Fruit fly (Drosophila melanogaster) whole organism, embryonic: ENCODE results near the gene Max.

Source experiments
- Abd-B ChIP-seq: fragments of 200-800 bp; sonication (Bioruptor generic); optimal IDR thresholded peaks from 2 replicates; lab custom pipeline; 2018; ENCODE audit warnings: missing biosample characterization, mild to moderate bottlenecking, missing genetic modification characterization, moderate library complexity
- Antp ChIP-seq: fragments of 200-800 bp; sonication (Bioruptor generic); optimal IDR thresholded peaks from 3 replicates; lab custom pipeline; 2016; ENCODE audit warnings: missing biosample characterization, missing genetic modification characterization
- BtbVII ChIP-seq: fragments of 200-800 bp; sonication (Bioruptor generic); optimal IDR thresholded peaks from 3 replicates; lab custom pipeline; 2017; ENCODE audit warnings: missing biosample characterization, mild to moderate bottlenecking, missing genetic modification characterization
- CG10565 ChIP-seq: fragments of 200-800 bp; sonication (Bioruptor generic); optimal IDR thresholded peaks from 3 replicates; lab custom pipeline; 2016; ENCODE audit warnings: missing biosample characterization, mild to moderate bottlenecking, missing genetic modification characterization
- CG11247 ChIP-seq: fragments of 200-800 bp; sonication (Bioruptor generic); IDR thresholded peaks from 2 replicates; pipeline ENCODE4 v1.3.6; 2022; ENCODE audit warnings: missing biosample characterization, missing genetic modification characterization
- CG11695 ChIP-seq: fragments of 200-800 bp; sonication (Bioruptor generic); IDR thresholded peaks from 3 replicates; pipeline ENCODE4 v1.3.6; 2022; ENCODE audit warnings: missing biosample characterization, missing genetic modification characterization
- CG12744 ChIP-seq: fragments of 200-800 bp; sonication (Bioruptor generic); optimal IDR thresholded peaks from 2 replicates; lab custom pipeline; 2016; ENCODE audit warnings: missing biosample characterization, missing genetic modification characterization
- CG13296 ChIP-seq: fragments of 200-800 bp; sonication (Bioruptor generic); optimal IDR thresholded peaks from 3 replicates; lab custom pipeline; 2018; ENCODE audit warnings: missing biosample characterization, mild to moderate bottlenecking, missing genetic modification characterization
- CG13894 ChIP-seq: fragments of 200-800 bp; sonication (Bioruptor generic); optimal IDR thresholded peaks from 3 replicates; lab custom pipeline; 2018; ENCODE audit warnings: missing biosample characterization, mild to moderate bottlenecking, missing genetic modification characterization, moderate library complexity
- CG1602 ChIP-seq: fragments of 200-800 bp; sonication (Bioruptor generic); optimal IDR thresholded peaks from 3 replicates; lab custom pipeline; 2016; ENCODE audit warnings: missing biosample characterization, missing genetic modification characterization
- CG18262 ChIP-seq: fragments of 200-800 bp; optimal IDR thresholded peaks from 3 replicates; lab custom pipeline; 2019; ENCODE audit warnings: missing biosample characterization, mild to moderate bottlenecking, missing genetic modification characterization, moderate library complexity
- CG18619 ChIP-seq: fragments of 200-800 bp; sonication (Bioruptor generic); optimal IDR thresholded peaks from 3 replicates; lab custom pipeline; 2017; ENCODE audit warnings: missing biosample characterization, mild to moderate bottlenecking, missing genetic modification characterization
- CG2120 ChIP-seq: fragments of 200-800 bp; sonication (Bioruptor generic); optimal IDR thresholded peaks from 3 replicates; lab custom pipeline; 2016; ENCODE audit warnings: missing biosample characterization, missing genetic modification characterization
- CG2678 ChIP-seq: fragments of 200-800 bp; sonication (Bioruptor generic); optimal IDR thresholded peaks from 3 replicates; lab custom pipeline; 2019; ENCODE audit warnings: missing biosample characterization, mild to moderate bottlenecking, missing genetic modification characterization, moderate library complexity
- CG30403 ChIP-seq: fragments of 200-800 bp; sonication (Bioruptor generic); optimal IDR thresholded peaks from 3 replicates; lab custom pipeline; 2016; ENCODE audit warnings: missing biosample characterization, missing genetic modification characterization
- CG31441 ChIP-seq: fragments of 200-800 bp; sonication (Bioruptor generic); IDR thresholded peaks from 2 replicates; pipeline ENCODE4 v1.3.6; 2022; ENCODE audit warnings: missing biosample characterization, missing genetic modification characterization
- CG42726 ChIP-seq: fragments of 200-800 bp; sonication (Bioruptor generic); IDR thresholded peaks from 2 replicates; pipeline ENCODE4 v1.3.6; 2022; ENCODE audit warnings: missing biosample characterization, missing genetic modification characterization; ENCODE audit not compliant: partially characterized antibody
- CG43689 ChIP-seq: fragments of 200-800 bp; sonication (Bioruptor generic); IDR thresholded peaks from 2 replicates; pipeline ENCODE4 v1.3.6; 2022; ENCODE audit warnings: missing biosample characterization, missing genetic modification characterization
- CG4424 ChIP-seq: fragments of 200-800 bp; sonication (Bioruptor generic); optimal IDR thresholded peaks from 3 replicates; lab custom pipeline; 2016; ENCODE audit warnings: missing biosample characterization, missing genetic modification characterization
- CG5180 ChIP-seq: fragments of 200-800 bp; sonication (Bioruptor generic); optimal IDR thresholded peaks from 3 replicates; lab custom pipeline; 2017; ENCODE audit warnings: missing biosample characterization, missing genetic modification characterization, mild to moderate bottlenecking, moderate library complexity, missing genetic modification reagents
- CG6813 ChIP-seq: fragments of 200-800 bp; sonication (Bioruptor generic); optimal IDR thresholded peaks from 2 replicates; lab custom pipeline; 2017; ENCODE audit warnings: missing biosample characterization, missing genetic modification characterization, mild to moderate bottlenecking, moderate library complexity, missing genetic modification reagents
- Dip3 ChIP-seq: fragments of 200-800 bp; sonication (Bioruptor generic); optimal IDR thresholded peaks from 3 replicates; lab custom pipeline; 2016; ENCODE audit warnings: missing biosample characterization, missing genetic modification characterization
- Fer2 ChIP-seq: fragments of 200-800 bp; sonication (Bioruptor generic); optimal IDR thresholded peaks from 2 replicates; lab custom pipeline; 2018; ENCODE audit warnings: missing biosample characterization, mild to moderate bottlenecking, missing genetic modification characterization, moderate library complexity
- H15 ChIP-seq: fragments of 200-800 bp; sonication (Bioruptor generic); IDR thresholded peaks from 3 replicates; pipeline ENCODE4 v1.3.6; 2022; ENCODE audit warnings: missing biosample characterization, missing genetic modification characterization
- HHEX ChIP-seq: fragments of 200-800 bp; sonication (Bioruptor generic); optimal IDR thresholded peaks from 3 replicates; lab custom pipeline; 2017; ENCODE audit warnings: missing biosample characterization, mild to moderate bottlenecking, missing genetic modification characterization, missing genetic modification reagents
- Hr51 ChIP-seq, 2 experiments: fragments of 200-800 bp; sonication (Bioruptor generic); optimal IDR thresholded peaks; 2 replicates in 1 of 2; 3 replicates in 1 of 2; lab custom pipeline; 2016 to 2018; ENCODE audit warnings: missing biosample characterization in 2 of 2, missing genetic modification characterization in 2 of 2, mild to moderate bottlenecking in 1 of 2, moderate library complexity in 1 of 2
- Hsf ChIP-seq: fragments of 200-800 bp; sonication (Bioruptor generic); optimal IDR thresholded peaks from 3 replicates; lab custom pipeline; 2016; ENCODE audit warnings: missing biosample characterization, missing genetic modification characterization
- Jarid2 ChIP-seq: fragments of 200-800 bp; sonication (Bioruptor generic); optimal IDR thresholded peaks from 3 replicates; lab custom pipeline; 2017; ENCODE audit warnings: mild to moderate bottlenecking, missing biosample characterization, missing genetic modification reagents, missing genetic modification characterization
- Kr ChIP-seq: fragments of 200-800 bp; sonication (Bioruptor generic); optimal IDR thresholded peaks from 2 replicates; lab custom pipeline; 2017; ENCODE audit warnings: missing biosample characterization, mild to moderate bottlenecking, missing genetic modification characterization
- MESR4 ChIP-seq: fragments of 200-800 bp; sonication (Bioruptor generic); optimal IDR thresholded peaks from 2 replicates; lab custom pipeline; 2018; ENCODE audit warnings: missing biosample characterization, mild to moderate bottlenecking, missing genetic modification characterization, moderate library complexity
- Mes4 ChIP-seq: fragments of 200-800 bp; sonication (Bioruptor generic); optimal IDR thresholded peaks from 2 replicates; lab custom pipeline; 2016; ENCODE audit warnings: missing biosample characterization, missing genetic modification characterization
- Oaz ChIP-seq: fragments of 200-800 bp; sonication (Bioruptor generic); IDR thresholded peaks from 2 replicates; pipeline ENCODE4 v1.3.6; 2022; ENCODE audit warnings: missing biosample characterization, missing genetic modification characterization
- Optix ChIP-seq: fragments of 200-800 bp; sonication (Bioruptor generic); IDR thresholded peaks from 3 replicates; pipeline ENCODE4 v1.3.6; 2022; ENCODE audit warnings: missing biosample characterization, missing genetic modification characterization
- Rx ChIP-seq: fragments of 200-800 bp; sonication (Bioruptor generic); IDR thresholded peaks from 2 replicates; pipeline ENCODE4 v1.3.6; 2022; ENCODE audit warnings: missing biosample characterization, missing genetic modification characterization
- Sox102F ChIP-seq: fragments of 200-800 bp; sonication (Bioruptor generic); optimal IDR thresholded peaks from 2 replicates; lab custom pipeline; 2018; ENCODE audit warnings: missing biosample characterization, mild to moderate bottlenecking, missing genetic modification characterization, moderate library complexity
- Sry-δ ChIP-seq: fragments of 200-800 bp; sonication (Bioruptor generic); optimal IDR thresholded peaks from 2 replicates; lab custom pipeline; 2016; ENCODE audit warnings: missing biosample characterization, missing genetic modification characterization
- bcd ChIP-seq: fragments of 200-800 bp; sonication (Bioruptor generic); optimal IDR thresholded peaks from 2 replicates; lab custom pipeline; 2017; ENCODE audit warnings: missing biosample characterization, mild to moderate bottlenecking, missing genetic modification characterization
- dysf ChIP-seq: fragments of 200-800 bp; sonication (Bioruptor generic); IDR thresholded peaks from 3 replicates; pipeline ENCODE4 v1.3.6; 2022; ENCODE audit warnings: missing biosample characterization, missing genetic modification characterization
- fd64A ChIP-seq: fragments of 200-800 bp; sonication (Bioruptor generic); optimal IDR thresholded peaks from 3 replicates; lab custom pipeline; 2018; ENCODE audit warnings: missing biosample characterization, mild to moderate bottlenecking, missing genetic modification characterization
- ftz-f1 ChIP-seq: fragments of 200-800 bp; sonication (Bioruptor generic); optimal IDR thresholded peaks from 2 replicates; lab custom pipeline; 2016; ENCODE audit warnings: missing biosample characterization, missing genetic modification characterization
- kni ChIP-seq: fragments of 200-800 bp; sonication (Bioruptor generic); optimal IDR thresholded peaks from 3 replicates; lab custom pipeline; 2017; ENCODE audit warnings: mild to moderate bottlenecking, missing biosample characterization, missing genetic modification reagents, missing genetic modification characterization
- lilli ChIP-seq: fragments of 200-800 bp; sonication (Bioruptor generic); optimal IDR thresholded peaks from 3 replicates; lab custom pipeline; 2016; ENCODE audit warnings: missing biosample characterization, missing genetic modification characterization
- lola ChIP-seq, 3 experiments: fragments of >200 bp in 2 of 3; fragments of 200-800 bp in 1 of 3; sonication (Bioruptor generic) in 1 of 3; optimal IDR thresholded peaks; 2 replicates each; lab custom pipeline; 2017 to 2019; ENCODE audit warnings: missing biosample characterization in 3 of 3, missing genetic modification characterization in 3 of 3, mild to moderate bottlenecking in 1 of 3, moderate library complexity in 1 of 3
- peb ChIP-seq: fragments of 200-800 bp; sonication (Bioruptor generic); IDR thresholded peaks from 2 replicates; pipeline ENCODE4 v1.3.6; 2022; ENCODE audit warnings: missing biosample characterization, missing genetic modification characterization
- pita ChIP-seq: fragments of 200-800 bp; sonication (Bioruptor generic); optimal IDR thresholded peaks from 2 replicates; lab custom pipeline; 2017; ENCODE audit warnings: missing biosample characterization, mild to moderate bottlenecking, missing genetic modification characterization
- pnt ChIP-seq: fragments of 200-800 bp; sonication (Bioruptor generic); optimal IDR thresholded peaks from 3 replicates; lab custom pipeline; 2016; ENCODE audit warnings: missing biosample characterization, missing genetic modification characterization
- scrt ChIP-seq: fragments of 200-800 bp; sonication (Bioruptor generic); optimal IDR thresholded peaks from 2 replicates; lab custom pipeline; 2018; ENCODE audit warnings: missing biosample characterization, mild to moderate bottlenecking, missing genetic modification characterization, moderate library complexity
- slou ChIP-seq: fragments of 200-800 bp; sonication (Bioruptor generic); optimal IDR thresholded peaks from 3 replicates; lab custom pipeline; 2016; ENCODE audit warnings: missing biosample characterization, missing genetic modification characterization
- stwl ChIP-seq: fragments of 200-800 bp; sonication (Bioruptor generic); optimal IDR thresholded peaks from 3 replicates; lab custom pipeline; 2018; ENCODE audit warnings: missing biosample characterization, mild to moderate bottlenecking, missing genetic modification characterization, moderate library complexity
- usp ChIP-seq: fragments of >200 bp; optimal IDR thresholded peaks from 2 replicates; lab custom pipeline; 2017; ENCODE audit warnings: missing biosample characterization, missing genetic modification characterization
- wek ChIP-seq: fragments of 200-800 bp; sonication (Bioruptor generic); optimal IDR thresholded peaks from 3 replicates; lab custom pipeline; 2018; ENCODE audit warnings: missing biosample characterization, mild to moderate bottlenecking, missing genetic modification characterization, moderate library complexity

The Max gene

DNA sequence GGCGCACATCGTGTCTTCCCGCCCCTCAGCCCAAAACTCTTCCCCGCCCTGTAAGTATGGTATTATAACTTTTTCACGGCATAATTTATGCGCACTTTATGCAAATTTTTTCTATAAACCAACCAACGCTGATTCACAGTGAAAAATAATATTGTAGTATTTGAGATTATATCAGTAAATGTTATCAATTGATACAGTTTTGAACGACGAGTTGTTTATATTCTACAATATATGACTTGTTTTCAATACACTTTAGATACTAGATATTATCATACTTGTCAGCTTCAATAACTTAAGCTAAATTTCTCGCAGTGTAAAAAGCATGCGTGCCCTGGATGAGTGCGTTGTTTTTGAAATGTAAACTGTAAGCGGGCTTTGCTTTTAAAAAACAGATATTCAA, 47.6 kb downstream of the Max start (continued):
- TF ChIP-seq slou (GFP tag; lab: Kevin White, UChicago) (peak; percentile 14), wek (GFP tag; lab: Kevin White, UChicago) (no peak), CG30403 (GFP tag; lab: Kevin White, UChicago) (peak; percentile 35), pita (GFP tag; lab: Kevin White, UChicago) (no peak), Kr (no peak), Hsf (GFP tag; lab: Kevin White, UChicago) (no peak), HHEX (GFP tag; lab: Kevin White, UChicago) (no peak), fd64A (GFP tag; lab: Kevin White, UChicago) (no peak), Fer2 (tag; lab: Kevin White, UChicago) (no peak), kni (GFP tag; lab: Kevin White, UChicago) (no peak), Sry-δ (GFP tag; lab: Kevin White, UChicago) (no peak), CG5180 (peak; percentile 24), CG11247 (GFP tag; lab: Robert Waterston, UW) (no peak), H15 (GFP tag; lab: Robert Waterston, UW) (no peak), Oaz (GFP tag; lab: Robert Waterston, UW) (peak; percentile 22; the same call in 1 of the 2 replicates), CG13894 (peak; percentile 68), ftz-f1 (GFP tag; lab: Kevin White, UChicago) (no peak), CG1602 (GFP tag; lab: Kevin White, UChicago) (no peak), CG2120 (GFP tag; lab: Kevin White, UChicago) (peak; percentile 40), usp (GFP tag; lab: Kevin White, UChicago) (no peak), BtbVII (GFP tag; lab: Kevin White, UChicago) (peak; percentile 20), Antp (GFP tag; lab: Kevin White, UChicago) (no peak), Optix (GFP tag; lab: Robert Waterston, UW) (no peak), Mes4 (GFP tag; lab: Kevin White, UChicago) (no peak), bcd (GFP tag; lab: Kevin White, UChicago) (peak; percentile 51), Dip3 (GFP tag; lab: Kevin White, UChicago) (no peak), scrt (GFP tag; lab: Kevin White, UChicago) (peak; percentile 52), Sox102F (GFP tag; lab: Kevin White, UChicago) (peak; percentile 65), MESR4 (no peak), CG2678 (tag; lab: Kevin White, UChicago) (peak; percentile 78), CG43689 (GFP tag; lab: Robert Waterston, UW) (no peak), CG42726 (GFP tag; lab: Robert Waterston, UW) (no peak), pnt (GFP tag; lab: Kevin White, UChicago) (no peak), Jarid2 (GFP tag; lab: Kevin White, UChicago) (peak; percentile 8), peb (GFP tag; lab: Robert Waterston, UW) (no peak), CG6813 (GFP tag; lab: Kevin White, UChicago) (peak; percentile 27), CG31441 (GFP tag; lab: Robert Waterston, UW) (peak; percentile 68), Abd-B (GFP tag; lab: Kevin White, UChicago) (peak; percentile 44), stwl (tag; lab: Kevin White, UChicago) (no peak), CG18619 (GFP tag; lab: Kevin White, UChicago) (no peak), CG4424 (GFP tag; lab: Kevin White, UChicago) (peak; percentile 41), lola (GFP tag; optimal IDR thresholded peaks at IDR 0.05; lab: Kevin White, UChicago) (no peak), Rx (GFP tag; lab: Robert Waterston, UW) (no peak), CG11695 (peak; percentile 43; the same call in 1 of the 3 replicates), lilli (GFP tag; lab: Kevin White, UChicago) (peak; percentile 20), CG10565 (GFP tag; lab: Kevin White, UChicago) (no peak), dysf (GFP tag; lab: Robert Waterston, UW) (peak; percentile 47; the same call in 1 of the 3 replicates), CG12744 (GFP tag; lab: Kevin White, UChicago) (no peak), CG13296 (GFP tag; lab: Kevin White, UChicago) (peak; percentile 29), CG18262 (tag; lab: Kevin White, UChicago) (peak; percentile 41), Hr51 (GFP tag; optimal IDR thresholded peaks at IDR 0.05; lab: Kevin White, UChicago) (peak in 1 of 2 experiments; percentile 71)
